Worm (Caenorhabditis elegans) whole organism, young adult: ENCODE data around the gene bath-4.

Experiments used
- F37B4.10 ChIP-seq: fragments of 200-800 bp; sonication (Bioruptor generic); IDR thresholded peaks from 2 replicates; pipeline ENCODE4 v1.3.6; 2022; ENCODE audit warnings: missing genetic modification characterization, missing compliant biosample characterization
- Y53G8AR.9 ChIP-seq: fragments of 200-800 bp; sonication (Bioruptor generic); conservative IDR thresholded peaks from 2 replicates; pipeline ENCODE4 v1.3.6; 2022; ENCODE audit warnings: missing genetic modification reagents, missing genetic modification characterization, missing compliant biosample characterization
- Y56A3A.18 ChIP-seq: fragments of 200-800 bp; sonication (Bioruptor generic); IDR thresholded peaks from 2 replicates; pipeline ENCODE4 v1.3.6; 2022; ENCODE audit warnings: missing genetic modification reagents, missing genetic modification characterization, missing compliant biosample characterization
- ama-1 ChIP-seq, 3 experiments: fragments of 150-350 bp in 1 of 3; sonication (generic microtip) in 2 of 3; optimal IDR thresholded peaks; 2 replicates each; lab custom pipeline; 2014 to 2018; ENCODE audit warnings: missing biosample characterization in 2 of 3, missing genetic modification characterization in 2 of 3, missing genetic modification reagents in 2 of 3
- ceh-79 ChIP-seq: sonication (generic microtip); optimal IDR thresholded peaks from 2 replicates; lab custom pipeline; 2017; ENCODE audit warnings: mild to moderate bottlenecking, missing genetic modification characterization, missing compliant biosample characterization
- ets-4 ChIP-seq: fragments of 200-800 bp; sonication (Bioruptor generic); optimal IDR thresholded peaks from 2 replicates; lab custom pipeline; 2018; ENCODE audit warnings: mild to moderate bottlenecking, missing genetic modification characterization, missing compliant biosample characterization
- fkh-3 ChIP-seq: sonication (generic microtip); optimal IDR thresholded peaks from 2 replicates; lab custom pipeline; 2016; ENCODE audit warnings: mild to moderate bottlenecking, missing genetic modification characterization, missing compliant biosample characterization
- madf-6 ChIP-seq: fragments of 200-800 bp; sonication (Bioruptor generic); IDR thresholded peaks from 2 replicates; pipeline ENCODE4 v1.3.6; 2022; ENCODE audit warnings: missing genetic modification reagents, missing genetic modification characterization, missing compliant biosample characterization
- nfya-1 ChIP-seq: sonication (generic microtip); optimal IDR thresholded peaks from 2 replicates; lab custom pipeline; 2017; ENCODE audit warnings: antibody characterized with exemption, missing compliant biosample characterization, missing genetic modification characterization, borderline replicate concordance; ENCODE audit not compliant: insufficient read depth
- nhr-90 ChIP-seq: sonication (generic microtip); optimal IDR thresholded peaks from 2 replicates; lab custom pipeline; 2016; ENCODE audit warnings: missing genotype, mild to moderate bottlenecking, missing genetic modification characterization, missing compliant biosample characterization
- snpc-4 ChIP-seq, 5 experiments: fragments of 150-350 bp in 1 of 5; sonication (generic microtip) in 4 of 5; optimal IDR thresholded peaks; 2 replicates each; lab custom pipeline; 2014 to 2018; ENCODE audit warnings: missing genetic modification characterization in 5 of 5, missing biosample characterization in 3 of 5, antibody characterized with exemption in 2 of 5, mild to moderate bottlenecking in 2 of 5, missing compliant biosample characterization in 2 of 5, missing genotype in 2 of 5, moderate library complexity in 2 of 5, missing genetic modification reagents in 1 of 5
- unc-62 ChIP-seq: fragments of 150-350 bp; optimal IDR thresholded peaks from 2 replicates; lab custom pipeline; 2014; ENCODE audit warnings: missing biosample characterization, missing genetic modification reagents, missing genetic modification characterization
- ztf-18 ChIP-seq: sonication (generic microtip); optimal IDR thresholded peaks from 2 replicates; lab custom pipeline; 2016; ENCODE audit warnings: missing genotype, mild to moderate bottlenecking, missing genetic modification characterization, missing compliant biosample characterization
- ztf-6 ChIP-seq: fragments of 200-800 bp; sonication (Bioruptor generic); IDR thresholded peaks from 2 replicates; pipeline ENCODE4 v1.3.6; 2022; ENCODE audit warnings: missing genetic modification reagents, missing genetic modification characterization, missing compliant biosample characterization

ce11 chrII:1949119-1949518, 31.4 kb upstream of the bath-4 start:
- TF ChIP-seq ztf-6 (GFP tag; lab: Robert Waterston, UW) (no peak), ama-1 (optimal IDR thresholded peaks at IDR 0.05; lab: Kevin White, UChicago) (no peak), ama-1 (GFP tag; optimal IDR thresholded peaks at IDR 0.05; lab: Kevin White, UChicago) (no peak), F37B4.10 (GFP tag; lab: Robert Waterston, UW) (no peak), ztf-18 (tag; lab: Kevin White, UChicago) (no peak), nfya-1 (tag; lab: Kevin White, UChicago) (no peak), madf-6 (no peak), snpc-4 (GFP tag; optimal IDR thresholded peaks at IDR 0.05; lab: Kevin White, UChicago) (no peak), snpc-4 (tag; optimal IDR thresholded peaks at IDR 0.05; lab: Kevin White, UChicago) (no peak), ets-4 (GFP tag; lab: Kevin White, UChicago) (no peak), Y56A3A.18 (GFP tag; lab: Robert Waterston, UW) (no peak), ceh-79 (tag; lab: Kevin White, UChicago) (no peak), fkh-3 (tag; lab: Kevin White, UChicago) (no peak), unc-62 (GFP tag; lab: Kevin White, UChicago) (no peak), nhr-90 (tag; lab: Kevin White, UChicago) (no peak), Y53G8AR.9 (0 out of 2 replicates have a peak, but pooled peaks have one; percentile 52)
